Fruit fly (Drosophila melanogaster) whole organism, embryonic: ENCODE results near the gene CG46059.

ENCODE experiments used
- ATbp ChIP-seq: fragments of 200-800 bp; sonication (Bioruptor generic); optimal IDR thresholded peaks from 2 replicates; lab custom pipeline; 2017; ENCODE audit warnings: missing biosample characterization, mild to moderate bottlenecking, missing genetic modification characterization, missing genetic modification reagents
- BtbVII ChIP-seq: fragments of 200-800 bp; sonication (Bioruptor generic); optimal IDR thresholded peaks from 3 replicates; lab custom pipeline; 2017; ENCODE audit warnings: missing biosample characterization, mild to moderate bottlenecking, missing genetic modification characterization
- CG10654 ChIP-seq: fragments of 200-800 bp; sonication (Bioruptor generic); optimal IDR thresholded peaks from 2 replicates; lab custom pipeline; 2016; ENCODE audit warnings: missing biosample characterization, missing genetic modification characterization
- CG12071 ChIP-seq: fragments of 200-800 bp; sonication (Bioruptor generic); optimal IDR thresholded peaks from 3 replicates; lab custom pipeline; 2018; ENCODE audit warnings: missing biosample characterization, mild to moderate bottlenecking, missing genetic modification characterization
- CG12299 ChIP-seq: fragments of 200-800 bp; sonication (Bioruptor generic); optimal IDR thresholded peaks from 2 replicates; lab custom pipeline; 2018; ENCODE audit warnings: missing biosample characterization, mild to moderate bottlenecking, missing genetic modification characterization
- CG1529 ChIP-seq: fragments of 200-800 bp; sonication (Bioruptor generic); optimal IDR thresholded peaks from 3 replicates; lab custom pipeline; 2018; ENCODE audit warnings: missing biosample characterization, missing genetic modification characterization
- CG16813 ChIP-seq: fragments of 200-800 bp; sonication (Bioruptor generic); IDR thresholded peaks from 3 replicates; pipeline ENCODE4 v1.3.6; 2022; ENCODE audit warnings: missing biosample characterization, missing genetic modification characterization; ENCODE audit not compliant: partially characterized antibody
- CG2199 ChIP-seq: fragments of 200-800 bp; sonication (Bioruptor generic); IDR thresholded peaks from 3 replicates; pipeline ENCODE4 v1.3.6; 2022; ENCODE audit warnings: missing biosample characterization, missing genetic modification characterization
- CG2678 ChIP-seq: fragments of 200-800 bp; sonication (Bioruptor generic); optimal IDR thresholded peaks from 3 replicates; lab custom pipeline; 2019; ENCODE audit warnings: missing biosample characterization, mild to moderate bottlenecking, missing genetic modification characterization, moderate library complexity
- CG2712 ChIP-seq: fragments of 200-800 bp; optimal IDR thresholded peaks from 3 replicates; lab custom pipeline; 2019; ENCODE audit warnings: missing biosample characterization, mild to moderate bottlenecking, missing genetic modification characterization, moderate library complexity
- CG31365 ChIP-seq: fragments of 200-800 bp; sonication (Bioruptor generic); optimal IDR thresholded peaks from 2 replicates; lab custom pipeline; 2018; ENCODE audit warnings: missing biosample characterization, mild to moderate bottlenecking, missing genetic modification characterization
- CG31441 ChIP-seq: fragments of 200-800 bp; sonication (Bioruptor generic); IDR thresholded peaks from 2 replicates; pipeline ENCODE4 v1.3.6; 2022; ENCODE audit warnings: missing biosample characterization, missing genetic modification characterization
- CG3407 ChIP-seq: fragments of 200-800 bp; sonication (Bioruptor generic); optimal IDR thresholded peaks from 2 replicates; lab custom pipeline; 2018; ENCODE audit warnings: missing biosample characterization, mild to moderate bottlenecking, missing genetic modification characterization
- CG4820 ChIP-seq: fragments of 200-800 bp; sonication (Bioruptor generic); optimal IDR thresholded peaks from 3 replicates; lab custom pipeline; 2016; ENCODE audit warnings: missing biosample characterization, missing genetic modification characterization
- CG7357 ChIP-seq: fragments of 200-800 bp; sonication (Bioruptor generic); IDR thresholded peaks from 3 replicates; pipeline ENCODE4 v1.3.6; 2022; ENCODE audit warnings: missing biosample characterization, missing genetic modification characterization
- CG7928 ChIP-seq: fragments of 200-800 bp; sonication (Bioruptor generic); optimal IDR thresholded peaks from 2 replicates; lab custom pipeline; 2017; ENCODE audit warnings: missing biosample characterization, mild to moderate bottlenecking, missing genetic modification characterization
- CG8478 ChIP-seq: fragments of >200 bp; optimal IDR thresholded peaks from 2 replicates; lab custom pipeline; 2018
- CG9932 ChIP-seq: fragments of 200-800 bp; sonication (Bioruptor generic); IDR thresholded peaks from 2 replicates; pipeline ENCODE4 v1.3.6; 2022; ENCODE audit warnings: missing biosample characterization, missing genetic modification characterization
- CoRest ChIP-seq: fragments of 200-800 bp; sonication (Bioruptor generic); optimal IDR thresholded peaks from 3 replicates; lab custom pipeline; 2018; ENCODE audit warnings: missing biosample characterization, mild to moderate bottlenecking, missing genetic modification characterization, moderate library complexity
- Deaf1 ChIP-seq: fragments of 200-800 bp; optimal IDR thresholded peaks from 3 replicates; lab custom pipeline; 2019; ENCODE audit warnings: missing biosample characterization, mild to moderate bottlenecking, missing genetic modification characterization, moderate library complexity
- Ets65A ChIP-seq: fragments of 200-800 bp; sonication (Bioruptor generic); peaks from one replicate; lab custom pipeline; 2016; ENCODE audit warnings: missing biosample characterization, missing genetic modification characterization
- Hey ChIP-seq: fragments of 200-800 bp; sonication (Bioruptor generic); optimal IDR thresholded peaks from 3 replicates; lab custom pipeline; 2018; ENCODE audit warnings: missing biosample characterization, mild to moderate bottlenecking, missing genetic modification characterization
- Myb ChIP-seq: fragments of 200-800 bp; sonication (Bioruptor generic); optimal IDR thresholded peaks from 2 replicates; lab custom pipeline; 2016; ENCODE audit warnings: missing biosample characterization, missing genetic modification characterization
- Nf-YB ChIP-seq: fragments of 200-800 bp; sonication (Bioruptor generic); optimal IDR thresholded peaks from 3 replicates; lab custom pipeline; 2019; ENCODE audit warnings: missing biosample characterization, mild to moderate bottlenecking, missing genetic modification characterization, moderate library complexity
- PHDP ChIP-seq: fragments of 200-800 bp; sonication (Bioruptor generic); optimal IDR thresholded peaks from 3 replicates; lab custom pipeline; 2018; ENCODE audit warnings: missing biosample characterization, mild to moderate bottlenecking, missing genetic modification characterization, moderate library complexity
- Sry-δ ChIP-seq: fragments of 200-800 bp; sonication (Bioruptor generic); optimal IDR thresholded peaks from 2 replicates; lab custom pipeline; 2016; ENCODE audit warnings: missing biosample characterization, missing genetic modification characterization
- Stat92E ChIP-seq, 3 experiments: fragments of >200 bp in 2 of 3; fragments of 200-800 bp in 1 of 3; sonication (Bioruptor generic) in 1 of 3; optimal IDR thresholded peaks; 2 replicates each; lab custom pipeline; 2017 to 2019; ENCODE audit warnings: missing biosample characterization in 3 of 3, missing genetic modification characterization in 3 of 3, mild to moderate bottlenecking in 1 of 3, moderate library complexity in 1 of 3
- az2 ChIP-seq: fragments of 200-800 bp; sonication (Bioruptor generic); optimal IDR thresholded peaks from 3 replicates; lab custom pipeline; 2016; ENCODE audit warnings: missing biosample characterization, missing genetic modification characterization
- chif ChIP-seq, 2 experiments: fragments of 200-800 bp; sonication (Bioruptor generic); optimal IDR thresholded peaks; 3 replicates each; lab custom pipeline; 2016; ENCODE audit warnings: missing biosample characterization in 2 of 2, missing genetic modification characterization in 2 of 2
- da ChIP-seq: fragments of 200-800 bp; sonication (Bioruptor generic); optimal IDR thresholded peaks from 2 replicates; lab custom pipeline; 2016; ENCODE audit warnings: missing biosample characterization, missing genetic modification characterization
- disco-r ChIP-seq: fragments of 200-800 bp; sonication (Bioruptor generic); optimal IDR thresholded peaks from 2 replicates; lab custom pipeline; 2016; ENCODE audit warnings: missing biosample characterization, missing genetic modification characterization
- dm ChIP-seq: fragments of 200-800 bp; sonication (Bioruptor generic); optimal IDR thresholded peaks from 3 replicates; lab custom pipeline; 2016; ENCODE audit warnings: missing biosample characterization, missing genetic modification characterization
- dmrt11E ChIP-seq: fragments of 200-800 bp; sonication (Bioruptor generic); optimal IDR thresholded peaks from 3 replicates; lab custom pipeline; 2018; ENCODE audit warnings: missing biosample characterization, mild to moderate bottlenecking, missing genetic modification characterization, moderate library complexity
- fd64A ChIP-seq: fragments of 200-800 bp; sonication (Bioruptor generic); optimal IDR thresholded peaks from 3 replicates; lab custom pipeline; 2018; ENCODE audit warnings: missing biosample characterization, mild to moderate bottlenecking, missing genetic modification characterization
- gsb-n ChIP-seq: fragments of 200-800 bp; sonication (Bioruptor generic); optimal IDR thresholded peaks from 3 replicates; lab custom pipeline; 2018; ENCODE audit warnings: missing biosample characterization, mild to moderate bottlenecking, missing genetic modification characterization
- lbe ChIP-seq: fragments of 200-800 bp; sonication (Bioruptor generic); optimal IDR thresholded peaks from 2 replicates; lab custom pipeline; 2016; ENCODE audit warnings: missing biosample characterization, mild to moderate bottlenecking, missing genetic modification characterization
- maf-S ChIP-seq: fragments of 200-800 bp; sonication (Bioruptor generic); optimal IDR thresholded peaks from 2 replicates; lab custom pipeline; 2016; ENCODE audit warnings: missing biosample characterization, missing genetic modification characterization
- pfk ChIP-seq: fragments of 200-800 bp; sonication (Bioruptor generic); optimal IDR thresholded peaks from 2 replicates; lab custom pipeline; 2018; ENCODE audit warnings: missing biosample characterization, mild to moderate bottlenecking, missing genetic modification characterization, moderate library complexity
- ranshi ChIP-seq: fragments of 200-800 bp; sonication (Bioruptor generic); IDR thresholded peaks from 2 replicates; pipeline ENCODE4 v1.3.6; 2022; ENCODE audit warnings: missing biosample characterization, missing genetic modification characterization
- run ChIP-seq: fragments of 200-800 bp; sonication (Bioruptor generic); optimal IDR thresholded peaks from 3 replicates; lab custom pipeline; 2018; ENCODE audit warnings: missing biosample characterization, mild to moderate bottlenecking, missing genetic modification characterization
- schlank ChIP-seq: fragments of 200-800 bp; sonication (Bioruptor generic); optimal IDR thresholded peaks from 2 replicates; lab custom pipeline; 2018; ENCODE audit warnings: missing biosample characterization, mild to moderate bottlenecking, missing genetic modification characterization
- sens ChIP-seq: fragments of 200-800 bp; sonication (Bioruptor generic); peaks from one replicate; lab custom pipeline; 2016; ENCODE audit warnings: missing biosample characterization, missing genetic modification characterization
- sna ChIP-seq: fragments of 200-800 bp; sonication (Bioruptor generic); IDR thresholded peaks from 2 replicates; pipeline ENCODE4 v1.3.6; 2022; ENCODE audit warnings: missing biosample characterization, missing genetic modification characterization; ENCODE audit not compliant: partially characterized antibody
- trem ChIP-seq: fragments of 200-800 bp; optimal IDR thresholded peaks from 3 replicates; lab custom pipeline; 2019; ENCODE audit warnings: missing biosample characterization, mild to moderate bottlenecking, missing genetic modification characterization, moderate library complexity
- tx ChIP-seq: fragments of 200-800 bp; sonication (Bioruptor generic); optimal IDR thresholded peaks from 2 replicates; lab custom pipeline; 2016; ENCODE audit warnings: missing biosample characterization, missing genetic modification characterization
- unpg ChIP-seq: fragments of 200-800 bp; sonication (Bioruptor generic); optimal IDR thresholded peaks from 3 replicates; lab custom pipeline; 2018; ENCODE audit warnings: missing biosample characterization, mild to moderate bottlenecking, missing genetic modification characterization, moderate library complexity

CG46059 gene

DNA sequence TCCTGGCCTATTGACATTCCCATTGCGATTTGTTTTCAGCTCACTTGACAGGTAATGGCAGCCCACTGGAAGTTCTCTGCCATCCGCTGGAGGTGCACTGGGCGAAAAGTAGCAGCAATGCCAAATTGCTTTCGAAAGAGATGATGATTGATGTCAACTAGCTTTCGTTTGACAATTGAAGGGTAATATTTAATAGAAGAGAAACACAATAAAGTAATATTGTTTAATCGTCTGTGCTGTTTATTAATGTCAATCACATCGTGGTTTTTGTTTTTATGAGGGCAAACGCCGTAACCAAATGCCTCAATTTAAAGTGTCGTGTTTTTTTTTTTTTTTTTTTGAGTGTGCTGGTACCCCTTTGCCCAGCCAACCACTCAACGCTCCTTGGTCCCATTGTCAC is 45.5 kb upstream of the CG46059 start (continued):
- TF ChIP-seq Sry-δ (GFP tag; lab: Kevin White, UChicago) (no peak), Stat92E (GFP tag; optimal IDR thresholded peaks at IDR 0.05; lab: Kevin White, UChicago) (no peak), unpg (peak; percentile 1), sna (GFP tag; lab: Robert Waterston, UW) (no peak), CG7928 (GFP tag; lab: Kevin White, UChicago) (no peak), CG3407 (no peak), dm (no peak), Deaf1 (tag; lab: Kevin White, UChicago) (no peak), chif (GFP tag; optimal IDR thresholded peaks at IDR 0.05; lab: Kevin White, UChicago) (peak in 1 of 2 experiments; percentile 17), sens (GFP tag; lab: Kevin White, UChicago) (peak; percentile 77), dmrt11E (tag; lab: Kevin White, UChicago) (peak; percentile 38), pfk (GFP tag; lab: Kevin White, UChicago) (no peak), CG31441 (0 out of 2 replicates have a peak, but pooled peaks have one; percentile 26), schlank (tag; lab: Kevin White, UChicago) (no peak)

DNA sequence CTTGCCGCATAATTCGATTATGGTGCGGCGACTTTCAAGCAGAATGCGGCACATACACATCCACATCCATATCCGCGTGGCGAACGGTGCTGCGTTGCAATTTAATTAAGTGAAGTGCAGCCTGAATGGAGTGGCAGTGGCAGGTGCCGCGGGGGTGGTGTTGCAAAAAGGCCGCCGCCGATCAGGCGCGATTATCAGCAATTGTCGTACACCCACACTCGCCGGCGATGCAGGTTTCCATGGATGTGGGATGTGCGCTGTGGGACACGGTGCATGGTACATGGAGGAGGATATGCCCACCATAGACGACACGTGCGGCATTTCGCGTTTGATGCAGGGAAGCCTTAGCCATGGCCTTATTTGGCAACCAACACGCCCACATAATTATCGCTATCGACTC is 44.1 kb upstream of the CG46059 start:
- TF ChIP-seq sens (GFP tag; lab: Kevin White, UChicago) (peak; percentile 23), az2 (GFP tag; lab: Kevin White, UChicago) (no peak), trem (tag; lab: Kevin White, UChicago) (no peak), CG16813 (GFP tag; lab: Robert Waterston, UW) (0 out of 3 replicates have a peak, but pooled peaks have one; percentile 37), CG8478 (lab: Kevin White, UChicago) (peak; percentile 67), fd64A (GFP tag; lab: Kevin White, UChicago) (no peak), Hey (peak; percentile 81), run (tag; lab: Kevin White, UChicago) (no peak), Myb (GFP tag; lab: Kevin White, UChicago) (no peak), CG1529 (GFP tag; lab: Kevin White, UChicago) (no peak), Ets65A (GFP tag; lab: Kevin White, UChicago) (peak; percentile 88)

dm6 chr2L:19225984-19226914 is 42.7 kb upstream of the CG46059 start:
- TF ChIP-seq CoRest (tag; lab: Kevin White, UChicago) (peak; percentile 77), CG31365 (tag; lab: Kevin White, UChicago) (no peak), maf-S (GFP tag; lab: Kevin White, UChicago) (peak; percentile 19), CG4820 (peak; percentile 87), CG12071 (GFP tag; lab: Kevin White, UChicago) (peak; percentile 15), CG12299 (no peak), Nf-YB (GFP tag; lab: Kevin White, UChicago) (peak; percentile 28), da (GFP tag; lab: Kevin White, UChicago) (no peak), lbe (GFP tag; lab: Kevin White, UChicago) (peak; percentile 47), disco-r (GFP tag; lab: Kevin White, UChicago) (peak; percentile 50), BtbVII (GFP tag; lab: Kevin White, UChicago) (peak; percentile 9), CG10654 (GFP tag; lab: Kevin White, UChicago) (peak; percentile 74), ranshi (peak; percentile 55; the same call in 1 of the 2 replicates), CG2199 (GFP tag; lab: Robert Waterston, UW) (0 out of 3 replicates have a peak, but pooled peaks have one; percentile 58), ATbp (peak; percentile 82), tx (GFP tag; lab: Kevin White, UChicago) (peak; percentile 61), CG2712 (tag; lab: Kevin White, UChicago) (peak; percentile 91), CG9932 (GFP tag; lab: Robert Waterston, UW) (no peak), Ets65A (GFP tag; lab: Kevin White, UChicago) (peak; percentile 95), gsb-n (tag; lab: Kevin White, UChicago) (peak; percentile 86), CG7357 (GFP tag; lab: Robert Waterston, UW) (peak; percentile 70; the same call in 2 of the 3 replicates), Sry-δ (GFP tag; lab: Kevin White, UChicago) (peak; percentile 44), PHDP (peak; percentile 75), CG2678 (peak; percentile 66)
